Worm (Caenorhabditis elegans) whole organism, midembryonic: ENCODE measurements around the gene R06F6.8.

Source experiments
- T22C8.4 ChIP-seq: fragments of 200-800 bp; sonication (Bioruptor generic); IDR thresholded peaks from 2 replicates; pipeline ENCODE4 v1.3.6; 2022; ENCODE audit warnings: missing genetic modification characterization, missing compliant biosample characterization
- med-1 ChIP-seq: sonication (generic microtip); optimal IDR thresholded peaks from 2 replicates; lab custom pipeline; 2017; ENCODE audit warnings: missing genetic modification characterization, mild to moderate bottlenecking, missing compliant biosample characterization, antibody characterized with exemption, missing genetic modification reagents; ENCODE audit not compliant: insufficient read depth
- ztf-29 ChIP-seq: fragments of 200-800 bp; sonication (Bioruptor generic); IDR thresholded peaks from 2 replicates; pipeline ENCODE4 v1.3.6; 2022; ENCODE audit warnings: missing genetic modification reagents, missing genetic modification characterization, missing compliant biosample characterization

DNA sequence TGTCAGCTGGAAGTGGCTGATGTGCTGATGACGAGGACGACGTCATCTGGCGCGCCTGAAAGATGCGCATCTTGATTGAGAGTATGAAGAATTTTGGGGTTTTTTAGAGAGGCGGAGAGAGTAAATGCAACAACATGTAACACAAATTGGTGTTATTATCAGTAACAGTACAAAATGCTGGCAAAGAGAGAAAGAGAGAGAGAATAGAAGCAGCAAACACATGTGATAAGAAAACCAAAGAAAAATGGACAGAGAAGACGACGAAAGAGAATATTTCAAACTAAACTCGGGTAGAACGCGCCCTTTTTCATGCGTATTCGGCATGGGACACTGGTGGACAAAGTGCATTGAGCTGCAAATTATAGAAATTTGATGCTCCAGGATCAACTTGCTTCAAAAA, 41.1 kb upstream of the R06F6.8 start, which contains the start of gene M106.3:
- no peak for TF ChIP-seq med-1 (GFP tag; lab: Kevin White, UChicago)
- no peak for TF ChIP-seq T22C8.4 (GFP tag; lab: Robert Waterston, UW)
- no peak for TF ChIP-seq ztf-29 (GFP tag; lab: Robert Waterston, UW)
